Worm (Caenorhabditis elegans) whole organism, L1 larva: ENCODE data around the gene rig-4.

Experiments used
- nhr-47 ChIP-seq: sonication (generic microtip); optimal IDR thresholded peaks from 2 replicates; lab custom pipeline; 2016; ENCODE audit warnings: mild to moderate bottlenecking, missing genetic modification characterization, moderate library complexity, missing compliant biosample characterization
- nhr-84 ChIP-seq: sonication (generic microtip); optimal IDR thresholded peaks from 2 replicates; lab custom pipeline; 2017; ENCODE audit warnings: missing biosample characterization, missing genetic modification characterization
- snpc-4 ChIP-seq: fragments of 150-350 bp; optimal IDR thresholded peaks from 2 replicates; lab custom pipeline; 2014; ENCODE audit warnings: missing biosample characterization, missing genetic modification characterization

DNA sequence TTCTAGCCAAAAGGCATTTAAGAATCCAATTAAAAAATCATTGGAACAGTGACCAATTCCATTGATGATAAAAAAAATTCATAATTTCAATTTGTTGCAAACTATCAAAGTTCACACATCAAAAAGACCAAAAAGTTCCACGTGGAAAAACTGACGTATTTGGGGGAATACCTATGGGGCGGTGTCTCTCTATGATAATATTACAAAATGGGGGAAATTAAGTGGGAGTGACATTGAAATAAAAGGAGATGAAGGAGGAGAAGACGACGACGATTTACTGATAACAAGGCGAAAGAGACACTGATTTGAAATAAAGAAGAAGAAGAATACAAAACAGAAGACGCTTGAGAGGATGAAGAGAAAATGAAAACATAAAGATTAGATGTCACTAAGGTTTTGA lies 22.4 kb upstream of the rig-4 start:
- TF ChIP-seq nhr-47, result no peak
- no peak for TF ChIP-seq snpc-4 (tag; lab: Kevin White, UChicago)
- no peak for TF ChIP-seq nhr-84 (tag; lab: Kevin White, UChicago)
